Worm (Caenorhabditis elegans) whole organism, late embryonic: ENCODE results near the gene srh-269.

Source experiments
- ceh-34 ChIP-seq: sonication (generic microtip); optimal IDR thresholded peaks from 2 replicates; lab custom pipeline; 2016; ENCODE audit warnings: mild to moderate bottlenecking, missing genetic modification characterization, missing compliant biosample characterization
- dmd-4 ChIP-seq: sonication (generic microtip); optimal IDR thresholded peaks from 2 replicates; lab custom pipeline; 2016; ENCODE audit warnings: borderline replicate concordance, missing genetic modification characterization, missing compliant biosample characterization
- lin-11 ChIP-seq: fragments of 200-800 bp; sonication (Bioruptor generic); optimal IDR thresholded peaks from 2 replicates; lab custom pipeline; 2018; ENCODE audit warnings: mild to moderate bottlenecking, missing genetic modification characterization, missing compliant biosample characterization
- odd-2 ChIP-seq: sonication (generic microtip); optimal IDR thresholded peaks from 2 replicates; lab custom pipeline; 2017; ENCODE audit warnings: antibody characterized with exemption, mild to moderate bottlenecking, missing genetic modification characterization, missing compliant biosample characterization
- pha-4 ChIP-seq: fragments of 150-350 bp; optimal IDR thresholded peaks from 2 replicates; lab custom pipeline; 2018; ENCODE audit warnings: missing biosample characterization, missing genetic modification reagents, missing genetic modification characterization
- tbx-2 ChIP-seq: sonication (generic microtip); optimal IDR thresholded peaks from 2 replicates; lab custom pipeline; 2016; ENCODE audit warnings: missing genetic modification characterization, missing compliant biosample characterization
- tbx-7 ChIP-seq: sonication (generic microtip); optimal IDR thresholded peaks from 2 replicates; lab custom pipeline; 2016; ENCODE audit warnings: missing genotype, missing genetic modification characterization, missing compliant biosample characterization

- no peak for TF ChIP-seq tbx-7 (tag; lab: Kevin White, UChicago)
- no peak for TF ChIP-seq dmd-4 (tag; lab: Kevin White, UChicago)
- TF ChIP-seq odd-2 (tag; lab: Kevin White, UChicago) = no peak
- no peak for TF ChIP-seq pha-4 (tag; lab: Kevin White, UChicago)
- TF ChIP-seq tbx-2 (tag; lab: Kevin White, UChicago) = no peak
- no peak for TF ChIP-seq lin-11 (tag; lab: Kevin White, UChicago)
- no peak for TF ChIP-seq ceh-34 (tag; lab: Kevin White, UChicago)
Observed at ce11 chrV:16582973-16583372, 8.9 kb downstream of the srh-269 start, which contains the start of gene str-150.
